Worm (Caenorhabditis elegans): ENCODE measurements around the gene ZC373.3.

Gene ZC373.3

DNA sequence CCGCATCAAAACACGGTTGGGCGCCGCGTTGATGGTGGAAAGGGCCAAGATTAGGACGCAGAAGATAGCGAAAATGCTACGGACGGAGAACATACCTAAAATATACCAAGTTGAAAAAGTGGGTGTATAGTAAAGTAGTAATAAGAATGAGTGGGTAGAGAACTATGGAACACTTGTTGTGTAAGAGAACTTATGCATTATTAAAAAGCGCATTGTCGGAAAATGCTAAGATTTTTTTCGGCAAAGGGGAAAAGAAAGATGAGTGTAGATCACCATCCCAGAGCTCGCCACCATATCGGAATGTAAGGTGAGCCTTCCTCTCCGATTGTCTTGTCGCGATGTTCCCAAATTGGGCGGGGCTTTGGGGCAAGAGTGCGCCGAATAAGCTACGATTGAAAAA lies 27.5 kb downstream of the ZC373.3 start, which contains the start of gene flp-28:
TSS of gene flp-28 (minus strand) at position 101 of the 400 bp plus-strand sequence.
- TF ChIP-seq scrt-1 (GFP tag; IDR thresholded peaks at IDR 0.05) (no peak), hmbx-1 (tag; optimal IDR thresholded peaks at IDR 0.05) (no peak), tbx-37 (GFP tag; conservative IDR thresholded peaks at IDR 0.05) (no peak), ceh-13 (GFP tag; optimal IDR thresholded peaks at IDR 0.05) (no peak), hnd-1 (tag; optimal IDR thresholded peaks at IDR 0.05) (no peak), tbx-11 (GFP tag; IDR thresholded peaks at IDR 0.05) (no peak), B0310.2 (tag; optimal IDR thresholded peaks at IDR 0.05) (no peak), aly-1 (tag; optimal IDR thresholded peaks at IDR 0.05) (no peak), flt-1 (GFP tag; IDR thresholded peaks at IDR 0.05) (no peak), hmg-4 (GFP tag; optimal IDR thresholded peaks at IDR 0.05) (no peak), ceh-36 (tag; optimal IDR thresholded peaks at IDR 0.05) (no peak), ama-1 (optimal IDR thresholded peaks at IDR 0.05) (no peak)

DNA sequence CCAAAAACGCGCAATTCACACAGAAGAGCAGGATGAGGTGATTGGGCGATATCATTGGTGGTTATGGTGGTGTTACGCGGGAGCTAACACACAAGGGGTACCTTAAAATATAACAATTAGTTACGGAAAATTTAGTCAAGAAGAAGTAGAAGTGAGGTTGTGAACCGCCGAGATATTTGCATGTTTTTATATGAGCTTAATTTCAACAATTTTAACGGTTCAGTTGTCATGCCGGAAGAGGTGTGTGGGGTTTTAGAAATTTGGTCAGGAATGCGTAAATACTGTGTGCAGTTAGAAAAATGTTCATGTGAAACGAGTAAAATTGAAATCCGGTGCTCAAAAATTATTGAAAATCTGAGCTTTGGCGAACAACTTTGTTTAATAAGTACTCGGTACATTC lies 32.5 kb downstream of the ZC373.3 start, which contains the start of gene flp-3:
TSS of gene flp-3 (minus strand) at position 101 of the 400 bp plus-strand sequence.
- TF ChIP-seq sea-1 (GFP tag; conservative IDR thresholded peaks at IDR 0.05) (no peak), ceh-13 (GFP tag; optimal IDR thresholded peaks at IDR 0.05) (no peak), ama-1 (optimal IDR thresholded peaks at IDR 0.05) (no peak), tbx-11 (GFP tag; IDR thresholded peaks at IDR 0.05) (no peak), F13C5.2 (tag; optimal IDR thresholded peaks at IDR 0.05) (no peak)

ce11 chrX:10095145-10095544 lies 34.8 kb downstream of the ZC373.3 start, which contains the start of gene flp-2:
flp-2 (minus strand) TSS chrX:10095245.
- TF ChIP-seq tbx-37 (GFP tag; conservative IDR thresholded peaks at IDR 0.05) (no peak), sea-1 (GFP tag; conservative IDR thresholded peaks at IDR 0.05) (no peak), tra-4 (tag; optimal IDR thresholded peaks at IDR 0.05) (no peak), hmbx-1 (tag; optimal IDR thresholded peaks at IDR 0.05) (no peak), ets-7 (tag; optimal IDR thresholded peaks at IDR 0.05) (no peak), tbx-11 (GFP tag; IDR thresholded peaks at IDR 0.05) (no peak), ama-1 (optimal IDR thresholded peaks at IDR 0.05) (no peak), aly-1 (tag; optimal IDR thresholded peaks at IDR 0.05) (no peak)

All from whole organism, early embryonic.